Worm (Caenorhabditis elegans) whole organism, young adult: ENCODE measurements around the gene F01F1.3.
A peak's percentile ranks its signal among the peaks of the same experiment; 100 is the strongest.

Source experiments
- B0261.1 ChIP-seq: sonication (generic microtip); optimal IDR thresholded peaks from 2 replicates; lab custom pipeline; 2016; ENCODE audit warnings: mild to moderate bottlenecking, missing genetic modification characterization, moderate library complexity, missing compliant biosample characterization
- C06A6.2 ChIP-seq: fragments of 200-800 bp; sonication (Bioruptor generic); conservative IDR thresholded peaks from 2 replicates; pipeline ENCODE4 v1.3.6; 2022; ENCODE audit warnings: missing genetic modification characterization, missing compliant biosample characterization
- F23B12.7 ChIP-seq: sonication (generic microtip); optimal IDR thresholded peaks from 2 replicates; lab custom pipeline; 2017; ENCODE audit warnings: missing genetic modification characterization, mild to moderate bottlenecking, missing compliant biosample characterization, antibody characterized with exemption, moderate library complexity; ENCODE audit not compliant: insufficient read depth
- F57C9.4 ChIP-seq: sonication (generic microtip); optimal IDR thresholded peaks from 2 replicates; lab custom pipeline; 2017; ENCODE audit warnings: mild to moderate bottlenecking, missing genetic modification characterization, missing compliant biosample characterization
- K12H6.12 ChIP-seq: fragments of 200-800 bp; sonication (Bioruptor generic); optimal IDR thresholded peaks from 2 replicates; lab custom pipeline; 2018; ENCODE audit warnings: mild to moderate bottlenecking, missing genetic modification characterization, missing compliant biosample characterization
- Y53F4B.3 ChIP-seq: fragments of 200-800 bp; sonication (Bioruptor generic); IDR thresholded peaks from 2 replicates; pipeline ENCODE4 v1.3.6; 2022; ENCODE audit warnings: missing genetic modification reagents, missing genetic modification characterization, missing compliant biosample characterization
- Y67H2A.10 ChIP-seq: fragments of 200-800 bp; sonication (Bioruptor generic); conservative IDR thresholded peaks from 2 replicates; pipeline ENCODE4 v1.3.6; 2022; ENCODE audit warnings: missing genetic modification reagents, missing genetic modification characterization, missing compliant biosample characterization
- ama-1 ChIP-seq, 3 experiments: fragments of 150-350 bp in 1 of 3; sonication (generic microtip) in 2 of 3; optimal IDR thresholded peaks; 2 replicates each; lab custom pipeline; 2014 to 2018; ENCODE audit warnings: missing biosample characterization in 2 of 3, missing genetic modification characterization in 2 of 3, missing genetic modification reagents in 2 of 3
- aptf-2 ChIP-seq: fragments of 200-800 bp; sonication (Bioruptor generic); conservative IDR thresholded peaks from 2 replicates; pipeline ENCODE4 v1.3.6; 2022; ENCODE audit warnings: missing genetic modification reagents, missing genetic modification characterization, missing compliant biosample characterization
- athp-1 ChIP-seq: sonication (generic microtip); optimal IDR thresholded peaks from 2 replicates; lab custom pipeline; 2017; ENCODE audit warnings: mild to moderate bottlenecking, missing genetic modification characterization, missing compliant biosample characterization
- bed-1 ChIP-seq: fragments of 200-800 bp; sonication (Bioruptor generic); IDR thresholded peaks from 2 replicates; pipeline ENCODE4 v1.3.6; 2022; ENCODE audit warnings: missing genetic modification reagents, missing genetic modification characterization, missing compliant biosample characterization
- cebp-1 ChIP-seq, 2 experiments: fragments of 200-800 bp in 1 of 2; sonication (Bioruptor generic) in 1 of 2; sonication (generic microtip) in 1 of 2; IDR thresholded peaks in 1 of 2; optimal IDR thresholded peaks in 1 of 2; 2 replicates each; pipeline versions ENCODE4 v1.3.6 to Lab custom; 2017 to 2022; ENCODE audit warnings: missing compliant biosample characterization in 2 of 2, missing genetic modification characterization in 2 of 2, mild to moderate bottlenecking in 1 of 2, missing genetic modification reagents in 1 of 2, moderate library complexity in 1 of 2
- ceh-40 ChIP-seq: fragments of 200-800 bp; sonication (Bioruptor generic); IDR thresholded peaks from 2 replicates; pipeline ENCODE4 v1.3.6; 2022; ENCODE audit warnings: missing genetic modification characterization, missing compliant biosample characterization
- ceh-91 ChIP-seq: fragments of 200-800 bp; sonication (Bioruptor generic); IDR thresholded peaks from 2 replicates; pipeline ENCODE4 v1.3.6; 2022; ENCODE audit warnings: missing genetic modification reagents, missing genetic modification characterization, missing compliant biosample characterization
- die-1 ChIP-seq: sonication (generic microtip); optimal IDR thresholded peaks from 2 replicates; lab custom pipeline; 2016; ENCODE audit warnings: missing genotype, mild to moderate bottlenecking, missing genetic modification characterization, missing compliant biosample characterization
- dpl-1 ChIP-seq: fragments of 150-350 bp; optimal IDR thresholded peaks from 2 replicates; lab custom pipeline; 2014; ENCODE audit warnings: missing biosample characterization, missing genetic modification reagents, missing genetic modification characterization
- egrh-3 ChIP-seq: fragments of 200-800 bp; sonication (Bioruptor generic); IDR thresholded peaks from 2 replicates; pipeline ENCODE4 v1.3.6; 2022; ENCODE audit warnings: missing genetic modification reagents, missing genetic modification characterization, missing compliant biosample characterization
- hlh-26 ChIP-seq: fragments of 200-800 bp; sonication (Bioruptor generic); conservative IDR thresholded peaks from 2 replicates; pipeline ENCODE4 v1.3.6; 2022; ENCODE audit warnings: missing genetic modification reagents, missing genetic modification characterization, missing compliant biosample characterization
- hmg-20 ChIP-seq: fragments of 200-800 bp; sonication (Bioruptor generic); IDR thresholded peaks from 2 replicates; pipeline ENCODE4 v1.3.6; 2022; ENCODE audit warnings: missing genetic modification reagents, missing genetic modification characterization, missing compliant biosample characterization
- hrde-1 ChIP-seq: sonication (generic microtip); optimal IDR thresholded peaks from 2 replicates; lab custom pipeline; 2016; ENCODE audit warnings: missing genetic modification characterization, mild to moderate bottlenecking, missing compliant biosample characterization, moderate library complexity, missing genotype, missing genetic modification reagents, borderline replicate concordance
- lag-1 ChIP-seq: fragments of 200-800 bp; sonication (Bioruptor generic); IDR thresholded peaks from 2 replicates; pipeline ENCODE4 v1.3.6; 2022; ENCODE audit warnings: missing genetic modification reagents, missing genetic modification characterization, missing compliant biosample characterization
- lin-35 ChIP-seq, 3 experiments: fragments of 150-350 bp in 2 of 3; sonication (generic microtip) in 1 of 3; optimal IDR thresholded peaks; 2 replicates each; lab custom pipeline; 2014 to 2018; ENCODE audit warnings: missing biosample characterization in 3 of 3, missing genetic modification characterization in 3 of 3, missing genetic modification reagents in 3 of 3
- lir-1 ChIP-seq: fragments of 200-800 bp; sonication (Bioruptor generic); conservative IDR thresholded peaks from 2 replicates; pipeline ENCODE4 v1.3.6; 2022; ENCODE audit warnings: missing genetic modification reagents, missing genetic modification characterization, missing compliant biosample characterization
- madf-3 ChIP-seq: fragments of 200-800 bp; sonication (Bioruptor generic); IDR thresholded peaks from 2 replicates; pipeline ENCODE4 v1.3.6; 2022; ENCODE audit warnings: missing genetic modification reagents, missing genetic modification characterization, missing compliant biosample characterization
- mcd-1 ChIP-seq: fragments of 200-800 bp; sonication (Bioruptor generic); IDR thresholded peaks from 2 replicates; pipeline ENCODE4 v1.3.6; 2022; ENCODE audit warnings: missing genetic modification reagents, missing genetic modification characterization, missing compliant biosample characterization
- mel-28 ChIP-seq: sonication (generic microtip); optimal IDR thresholded peaks from 2 replicates; lab custom pipeline; 2016; ENCODE audit warnings: borderline replicate concordance, mild to moderate bottlenecking, missing genetic modification characterization, missing compliant biosample characterization
- mes-4 ChIP-seq: sonication (generic microtip); optimal IDR thresholded peaks from 2 replicates; lab custom pipeline; 2016; ENCODE audit warnings: missing genotype, missing genetic modification characterization, missing compliant biosample characterization
- nfya-2 ChIP-seq: fragments of 200-800 bp; sonication (Bioruptor generic); IDR thresholded peaks from 2 replicates; pipeline ENCODE4 v1.3.6; 2022; ENCODE audit warnings: missing genetic modification reagents, missing genetic modification characterization, missing compliant biosample characterization
- nfyb-1 ChIP-seq: fragments of 200-800 bp; sonication (Bioruptor generic); IDR thresholded peaks from 2 replicates; pipeline ENCODE4 v1.3.6; 2022; ENCODE audit warnings: missing genetic modification reagents, missing genetic modification characterization, missing compliant biosample characterization
- nhr-120 ChIP-seq: fragments of 200-800 bp; sonication (Bioruptor generic); IDR thresholded peaks from 2 replicates; pipeline ENCODE4 v1.3.6; 2022; ENCODE audit warnings: missing genetic modification characterization, missing compliant biosample characterization
- nhr-80 ChIP-seq: sonication (generic microtip); optimal IDR thresholded peaks from 2 replicates; lab custom pipeline; 2016; ENCODE audit warnings: missing genetic modification characterization, missing compliant biosample characterization
- pbrm-1 ChIP-seq: fragments of 200-800 bp; sonication (Bioruptor generic); IDR thresholded peaks from 2 replicates; pipeline ENCODE4 v1.3.6; 2022; ENCODE audit warnings: missing genetic modification reagents, missing genetic modification characterization, missing compliant biosample characterization
- rcor-1 ChIP-seq: fragments of 200-800 bp; sonication (Bioruptor generic); IDR thresholded peaks from 2 replicates; pipeline ENCODE4 v1.3.6; 2022; ENCODE audit warnings: missing genetic modification reagents, missing genetic modification characterization, missing compliant biosample characterization
- rec-8 ChIP-seq, 2 experiments: sonication (generic microtip); optimal IDR thresholded peaks; 2 replicates each; lab custom pipeline; 2016; ENCODE audit warnings: mild to moderate bottlenecking in 2 of 2, missing genetic modification characterization in 2 of 2, missing genetic modification reagents in 2 of 2, missing genotype in 2 of 2, missing biosample characterization in 1 of 2, missing compliant biosample characterization in 1 of 2, moderate library complexity in 1 of 2
- rpc-1 ChIP-seq, 2 experiments: fragments of 150-350 bp in 1 of 2; sonication (generic microtip) in 1 of 2; optimal IDR thresholded peaks; 2 replicates each; lab custom pipeline; 2014 to 2018; ENCODE audit warnings: missing biosample characterization in 1 of 2, missing genetic modification characterization in 1 of 2, missing genetic modification reagents in 1 of 2, missing genotype in 1 of 2
- sdz-38 ChIP-seq: sonication (generic microtip); optimal IDR thresholded peaks from 2 replicates; lab custom pipeline; 2016; ENCODE audit warnings: missing genotype, missing genetic modification characterization, missing compliant biosample characterization
- sea-2 ChIP-seq: fragments of 200-800 bp; sonication (Bioruptor generic); IDR thresholded peaks from 2 replicates; pipeline ENCODE4 v1.3.6; 2022; ENCODE audit warnings: missing genetic modification characterization, missing compliant biosample characterization
- snpc-1.1 ChIP-seq: sonication (generic microtip); optimal IDR thresholded peaks from 2 replicates; lab custom pipeline; 2017; ENCODE audit warnings: missing genetic modification characterization, mild to moderate bottlenecking, missing compliant biosample characterization, antibody characterized with exemption, moderate library complexity, missing genotype, missing genetic modification reagents; ENCODE audit not compliant: insufficient read depth
- snpc-3.4 ChIP-seq: sonication (generic microtip); optimal IDR thresholded peaks from 2 replicates; lab custom pipeline; 2017; ENCODE audit warnings: missing genetic modification characterization, mild to moderate bottlenecking, missing compliant biosample characterization, antibody characterized with exemption, moderate library complexity, missing genotype, missing genetic modification reagents
- somi-1 ChIP-seq: fragments of 200-800 bp; sonication (Bioruptor generic); optimal IDR thresholded peaks from 2 replicates; lab custom pipeline; 2018; ENCODE audit warnings: mild to moderate bottlenecking, missing genetic modification characterization, missing compliant biosample characterization
- sptf-2 ChIP-seq: fragments of 200-800 bp; sonication (Bioruptor generic); optimal IDR thresholded peaks from 2 replicates; lab custom pipeline; 2018; ENCODE audit warnings: mild to moderate bottlenecking, missing genetic modification characterization, missing compliant biosample characterization
- tbx-9 ChIP-seq: sonication (generic microtip); optimal IDR thresholded peaks from 2 replicates; lab custom pipeline; 2016; ENCODE audit warnings: borderline replicate concordance, missing genetic modification characterization, inconsistent platforms, missing compliant biosample characterization
- xnd-1 ChIP-seq: sonication (generic microtip); optimal IDR thresholded peaks from 2 replicates; lab custom pipeline; 2016; ENCODE audit warnings: missing genotype, missing genetic modification reagents, missing genetic modification characterization, missing compliant biosample characterization
- zfh-2 ChIP-seq: fragments of 200-800 bp; sonication (Bioruptor generic); conservative IDR thresholded peaks from 2 replicates; pipeline ENCODE4 v1.3.6; 2022; ENCODE audit warnings: missing genetic modification reagents, missing genetic modification characterization, missing compliant biosample characterization
- ztf-28 ChIP-seq: fragments of 200-800 bp; sonication (Bioruptor generic); IDR thresholded peaks from 2 replicates; pipeline ENCODE4 v1.3.6; 2022; ENCODE audit warnings: missing genetic modification reagents, missing genetic modification characterization, missing compliant biosample characterization

F01F1.3 gene

DNA sequence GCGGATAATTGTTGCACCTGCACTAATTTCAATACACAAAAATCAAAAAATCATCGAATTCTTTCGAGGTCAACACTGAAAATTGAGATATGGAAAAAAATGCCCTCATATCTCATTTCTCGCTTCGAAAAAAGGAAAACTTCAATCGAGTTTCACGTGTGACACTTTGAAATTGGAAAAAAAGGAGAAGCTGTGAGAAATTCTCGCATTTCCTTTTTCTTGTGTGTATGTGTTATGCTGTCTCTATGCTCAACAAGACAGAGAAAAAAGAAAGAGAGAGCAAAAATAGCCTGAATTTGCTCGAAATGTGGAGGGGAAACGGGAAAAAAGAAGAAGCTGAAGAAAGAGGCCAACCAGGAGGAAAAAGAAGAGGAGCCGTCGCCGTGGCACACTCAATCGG is 25.3 kb upstream of the F01F1.3 start:
- TF ChIP-seq tbx-9 (no peak), xnd-1 (no peak), lag-1 (no peak), hrde-1 (tag; lab: Kevin White, UChicago) (no peak), aptf-2 (GFP tag; lab: Robert Waterston, UW) (no peak), nhr-120 (GFP tag; lab: Robert Waterston, UW) (no peak), cebp-1 (GFP tag; IDR thresholded peaks at IDR 0.05; lab: Robert Waterston, UW) (no peak), cebp-1 (tag; optimal IDR thresholded peaks at IDR 0.05; lab: Kevin White, UChicago) (no peak), rec-8 (tag; optimal IDR thresholded peaks at IDR 0.05; lab: Kevin White, UChicago) (no peak), dpl-1 (no peak), mes-4 (tag; lab: Kevin White, UChicago) (no peak), nhr-80 (no peak), hmg-20 (no peak), C06A6.2 (GFP tag; lab: Robert Waterston, UW) (no peak), rcor-1 (GFP tag; lab: Robert Waterston, UW) (no peak)

DNA sequence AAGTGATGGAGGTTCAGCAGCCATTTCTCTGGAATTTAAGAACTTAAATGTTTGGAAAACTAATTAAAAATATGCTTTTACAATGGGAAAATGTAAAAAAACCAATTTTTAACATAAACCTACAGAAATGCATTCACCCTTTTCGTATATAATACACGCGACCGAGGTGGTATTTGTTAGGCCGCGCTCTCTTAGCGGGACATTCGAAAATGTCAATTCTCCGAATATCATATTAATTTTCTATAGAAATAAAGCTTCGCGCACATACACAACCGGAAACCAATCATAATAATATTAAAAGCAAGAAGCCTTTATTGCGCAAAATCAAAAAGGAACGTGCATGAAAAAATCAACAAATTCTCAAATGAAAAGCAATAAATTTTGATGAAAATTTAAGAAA is 18.5 kb upstream of the F01F1.3 start, which contains the start of gene ddx-23:
ddx-23 (minus strand) TSS at position 30 of the 400 bp plus-strand sequence.
- TF ChIP-seq F57C9.4 (tag; lab: Kevin White, UChicago) (no peak), F23B12.7 (tag; lab: Kevin White, UChicago) (no peak), nfya-2 (GFP tag; lab: Robert Waterston, UW) (no peak), snpc-3.4 (peak; percentile 69), athp-1 (peak; percentile 19), bed-1 (GFP tag; lab: Robert Waterston, UW) (peak; percentile 29; the same call in 1 of the 2 replicates), rec-8 (tag; optimal IDR thresholded peaks at IDR 0.05; lab: Kevin White, UChicago) (no peak), lin-35 (GFP tag; optimal IDR thresholded peaks at IDR 0.05; lab: Kevin White, UChicago) (peak in 1 of 3 experiments; percentile 61), hrde-1 (tag; lab: Kevin White, UChicago) (peak; percentile 6), B0261.1 (tag; lab: Kevin White, UChicago) (no peak), mcd-1 (no peak), Y67H2A.10 (GFP tag; lab: Robert Waterston, UW) (no peak), madf-3 (no peak), hmg-20 (no peak), hlh-26 (GFP tag; lab: Robert Waterston, UW) (no peak), Y53F4B.3 (GFP tag; lab: Robert Waterston, UW) (no peak), ceh-40 (GFP tag; lab: Robert Waterston, UW) (no peak), sea-2 (GFP tag; lab: Robert Waterston, UW) (no peak), mes-4 (tag; lab: Kevin White, UChicago) (no peak), K12H6.12 (tag; lab: Kevin White, UChicago) (no peak), die-1 (tag; lab: Kevin White, UChicago) (no peak), snpc-1.1 (tag; lab: Kevin White, UChicago) (no peak), lir-1 (GFP tag; lab: Robert Waterston, UW) (no peak), pbrm-1 (GFP tag; lab: Robert Waterston, UW) (0 out of 2 replicates have a peak, but pooled peaks have one; percentile 37), sptf-2 (no peak), egrh-3 (GFP tag; lab: Robert Waterston, UW) (no peak), zfh-2 (GFP tag; lab: Robert Waterston, UW) (no peak), nfyb-1 (0 out of 2 replicates have a peak, but pooled peaks have one; percentile 58), mel-28 (tag; lab: Kevin White, UChicago) (no peak), ztf-28 (GFP tag; lab: Robert Waterston, UW) (no peak), ceh-91 (GFP tag; lab: Robert Waterston, UW) (no peak), ama-1 (optimal IDR thresholded peaks at IDR 0.05; lab: Kevin White, UChicago) (peak; percentile 23), ama-1 (GFP tag; optimal IDR thresholded peaks at IDR 0.05; lab: Kevin White, UChicago) (peak; percentile 14 to 53), lag-1 (no peak), somi-1 (GFP tag; lab: Kevin White, UChicago) (no peak), sdz-38 (tag; lab: Kevin White, UChicago) (no peak), rpc-1 (optimal IDR thresholded peaks at IDR 0.05; lab: Kevin White, UChicago) (no peak), rpc-1 (tag; optimal IDR thresholded peaks at IDR 0.05; lab: Kevin White, UChicago) (no peak)
